Worm (Caenorhabditis elegans): ENCODE results near the gene ugt-38.

DNA sequence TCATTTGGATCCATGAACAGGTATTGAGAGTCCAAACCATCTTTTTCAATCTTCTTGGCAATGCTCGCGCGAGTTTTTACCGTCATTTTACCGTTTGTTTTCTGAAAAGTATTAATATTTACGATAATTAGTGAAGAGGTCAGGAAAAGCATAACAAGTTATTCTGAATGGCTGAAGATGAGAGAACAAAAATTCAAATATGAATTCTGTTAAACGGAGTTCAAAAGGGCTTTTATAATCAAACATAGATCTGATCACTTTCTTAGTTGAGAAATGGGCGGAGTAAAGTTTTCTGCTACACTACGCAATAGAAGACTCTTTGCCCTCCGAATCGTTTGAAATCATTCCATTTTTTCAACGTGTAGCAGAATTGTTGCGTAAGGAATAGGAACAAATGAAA lies 5.8 kb upstream of the ugt-38 start, which contains the start of gene fat-7:
- no peak for TF ChIP-seq D2030.7 (GFP tag; IDR thresholded peaks at IDR 0.05)
- no peak for TF ChIP-seq lir-1 (GFP tag; conservative IDR thresholded peaks at IDR 0.05)
- TF ChIP-seq sea-2 (GFP tag; IDR thresholded peaks at IDR 0.05), result no peak
- no peak for TF ChIP-seq hmg-20 (GFP tag; IDR thresholded peaks at IDR 0.05)
